Worm (Caenorhabditis elegans) whole organism, early embryonic: ENCODE measurements around the gene lact-4.
A peak's percentile ranks its signal among the peaks of the same experiment; 100 is the strongest.

ENCODE experiments used
- B0310.2 ChIP-seq: sonication (generic microtip); optimal IDR thresholded peaks from 2 replicates; lab custom pipeline; 2016; ENCODE audit warnings: mild to moderate bottlenecking, missing genetic modification characterization, missing compliant biosample characterization
- F13C5.2 ChIP-seq: sonication (generic microtip); optimal IDR thresholded peaks from 2 replicates; lab custom pipeline; 2017; ENCODE audit warnings: mild to moderate bottlenecking, missing genetic modification characterization, inconsistent platforms, missing compliant biosample characterization
- aly-1 ChIP-seq: sonication (generic microtip); optimal IDR thresholded peaks from 2 replicates; lab custom pipeline; 2016; ENCODE audit warnings: missing genetic modification characterization, missing compliant biosample characterization
- ama-1 ChIP-seq: fragments of 150-350 bp; optimal IDR thresholded peaks from 2 replicates; lab custom pipeline; 2014
- ceh-13 ChIP-seq: fragments of 200-800 bp; sonication (Bioruptor generic); optimal IDR thresholded peaks from 2 replicates; lab custom pipeline; 2018; ENCODE audit warnings: mild to moderate bottlenecking, missing genetic modification characterization, missing compliant biosample characterization
- ceh-36 ChIP-seq: sonication (generic microtip); optimal IDR thresholded peaks from 2 replicates; lab custom pipeline; 2016; ENCODE audit warnings: missing genetic modification characterization, inconsistent platforms, missing compliant biosample characterization
- ets-7 ChIP-seq: sonication (generic microtip); optimal IDR thresholded peaks from 2 replicates; lab custom pipeline; 2016; ENCODE audit warnings: missing genotype, missing genetic modification characterization, missing compliant biosample characterization
- flt-1 ChIP-seq: fragments of 200-800 bp; sonication (Bioruptor generic); IDR thresholded peaks from 2 replicates; pipeline ENCODE4 v1.3.6; 2022; ENCODE audit warnings: missing genetic modification characterization, missing compliant biosample characterization
- hmbx-1 ChIP-seq: sonication (generic microtip); optimal IDR thresholded peaks from 2 replicates; lab custom pipeline; 2016; ENCODE audit warnings: mild to moderate bottlenecking, missing genetic modification characterization, missing compliant biosample characterization
- hmg-4 ChIP-seq: fragments of 200-800 bp; sonication (Bioruptor generic); optimal IDR thresholded peaks from 2 replicates; lab custom pipeline; 2018; ENCODE audit warnings: mild to moderate bottlenecking, missing genetic modification characterization, missing compliant biosample characterization
- hnd-1 ChIP-seq: sonication (generic microtip); optimal IDR thresholded peaks from 2 replicates; lab custom pipeline; 2016; ENCODE audit warnings: missing genetic modification characterization, missing compliant biosample characterization
- pes-1 ChIP-seq: fragments of 200-800 bp; sonication (Bioruptor generic); IDR thresholded peaks from 2 replicates; pipeline ENCODE4 v1.3.6; 2022; ENCODE audit warnings: missing genetic modification reagents, missing genetic modification characterization, missing compliant biosample characterization
- scrt-1 ChIP-seq: fragments of 200-800 bp; sonication (Bioruptor generic); IDR thresholded peaks from 2 replicates; pipeline ENCODE4 v1.3.6; 2022; ENCODE audit warnings: missing genetic modification characterization, missing compliant biosample characterization
- sea-1 ChIP-seq: fragments of 200-800 bp; sonication (Bioruptor generic); conservative IDR thresholded peaks from 2 replicates; pipeline ENCODE4 v1.3.6; 2022; ENCODE audit warnings: missing genetic modification characterization, missing compliant biosample characterization
- tbx-11 ChIP-seq: fragments of 200-800 bp; sonication (Bioruptor generic); IDR thresholded peaks from 2 replicates; pipeline ENCODE4 v1.3.6; 2022; ENCODE audit warnings: missing genetic modification characterization, missing compliant biosample characterization
- tbx-37 ChIP-seq: fragments of 200-800 bp; sonication (Bioruptor generic); conservative IDR thresholded peaks from 2 replicates; pipeline ENCODE4 v1.3.6; 2022; ENCODE audit warnings: missing genetic modification reagents, missing genetic modification characterization, missing compliant biosample characterization
- tra-4 ChIP-seq: sonication (generic microtip); optimal IDR thresholded peaks from 2 replicates; lab custom pipeline; 2017; ENCODE audit warnings: missing genetic modification characterization, missing compliant biosample characterization

lact-4 gene

DNA sequence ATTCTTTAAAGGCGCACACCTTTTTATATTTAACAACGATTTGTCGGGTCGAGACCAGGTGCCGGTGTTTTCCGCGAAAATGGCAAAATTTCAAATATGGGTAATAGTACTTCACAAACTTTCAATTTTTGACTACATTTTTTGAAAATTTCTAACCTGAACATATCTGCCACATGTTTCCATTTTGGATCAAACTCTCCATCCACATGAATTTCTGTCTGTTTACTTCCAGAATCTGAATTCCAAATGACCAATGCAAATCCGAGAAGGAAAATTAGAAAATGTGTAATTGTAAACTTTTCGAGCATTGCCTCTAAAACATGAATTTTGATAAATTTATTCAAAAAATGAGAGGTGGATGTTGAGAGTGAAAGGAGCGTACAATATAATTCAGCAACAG, at the start of gene lact-4:
TSS of gene lact-4 (minus strand) at position 313 of the 400 bp plus-strand sequence.
- no peak for TF ChIP-seq ets-7 (tag; lab: Kevin White, UChicago)
- TF ChIP-seq hmg-4 = no peak
- TF ChIP-seq sea-1 (GFP tag; lab: Robert Waterston, UW) = no peak
- no peak for TF ChIP-seq hmbx-1 (tag; lab: Kevin White, UChicago)
- no peak for TF ChIP-seq flt-1 (GFP tag; lab: Robert Waterston, UW)
- TF ChIP-seq B0310.2 = no peak
- TF ChIP-seq pes-1 (GFP tag; lab: Robert Waterston, UW) = no peak
- no peak for TF ChIP-seq F13C5.2
- TF ChIP-seq tra-4 = no peak
- no peak for TF ChIP-seq tbx-37 (GFP tag; lab: Robert Waterston, UW)
- no peak for TF ChIP-seq ama-1
- no peak for TF ChIP-seq ceh-13
- no peak for TF ChIP-seq aly-1 (tag; lab: Kevin White, UChicago)

DNA sequence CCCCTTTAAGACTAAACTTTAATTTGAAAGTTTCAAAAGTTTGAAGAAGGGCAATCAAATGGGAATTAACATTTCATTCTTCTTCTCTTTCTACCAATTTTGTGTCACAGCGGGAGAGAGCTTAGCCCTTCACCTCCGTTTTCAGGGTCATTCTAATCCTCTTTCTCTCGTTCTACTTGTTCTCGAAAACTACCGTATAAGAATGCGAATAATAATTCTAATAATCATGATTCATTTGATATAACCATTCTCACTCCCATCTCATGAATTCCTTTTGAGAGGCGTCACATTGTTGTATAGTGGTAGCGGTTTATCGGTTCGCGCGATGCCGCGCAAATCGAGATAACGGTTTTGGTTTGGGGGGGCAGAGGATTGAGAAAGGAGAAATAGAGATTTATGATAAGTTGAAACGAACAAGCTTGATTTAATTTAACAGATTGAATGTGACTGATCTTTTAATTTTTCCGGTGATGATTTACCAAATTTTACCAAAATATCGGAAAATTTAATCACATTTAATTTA, 49.0 kb upstream of the lact-4 start:
- no peak for TF ChIP-seq tbx-11 (GFP tag; lab: Robert Waterston, UW)

DNA sequence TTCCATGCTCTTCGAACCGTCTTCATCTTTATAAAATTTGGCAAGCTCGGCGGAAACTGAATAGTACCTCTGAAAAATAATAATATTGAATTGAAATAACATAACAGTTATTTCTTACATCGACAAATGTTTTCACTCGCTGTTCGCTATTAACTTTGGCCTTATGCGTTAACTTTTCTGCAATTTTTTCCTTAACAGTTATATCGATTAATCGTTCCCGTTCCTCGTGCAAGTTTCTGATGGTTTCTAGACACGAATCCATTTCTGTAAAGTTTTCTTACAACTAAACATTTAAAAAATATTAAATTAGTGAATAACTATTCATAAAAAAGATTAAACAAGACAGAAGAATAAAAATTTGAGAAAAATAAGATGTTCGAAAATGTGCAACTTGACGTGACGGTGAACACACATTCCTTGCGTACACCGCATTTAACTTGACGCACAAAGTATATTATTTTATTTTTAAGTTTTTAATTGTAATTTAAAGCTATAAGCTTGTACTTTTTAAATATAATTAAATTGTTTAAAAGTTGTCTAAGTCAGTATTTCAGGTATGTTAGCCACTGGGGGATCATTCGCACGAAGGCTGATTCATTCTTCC, 45.0 kb upstream of the lact-4 start, which contains the start of the genes prp-9 and mrps-18B:
TSS of gene prp-9 (minus strand) at position 264 of the 604 bp plus-strand sequence.
TSS of gene mrps-18B (plus strand) at position 549 of the 604 bp plus-strand sequence.
- TF ChIP-seq hmbx-1 (tag; lab: Kevin White, UChicago) = no peak
- no peak for TF ChIP-seq pes-1 (GFP tag; lab: Robert Waterston, UW)
- no peak for TF ChIP-seq scrt-1 (GFP tag; lab: Robert Waterston, UW)
- no peak for TF ChIP-seq aly-1 (tag; lab: Kevin White, UChicago)
- TF ChIP-seq flt-1 (GFP tag; lab: Robert Waterston, UW) = no peak
- TF ChIP-seq ceh-36 (tag; lab: Kevin White, UChicago) = no peak
- TF ChIP-seq tbx-37 (GFP tag; lab: Robert Waterston, UW) = no peak
- no peak for TF ChIP-seq ets-7 (tag; lab: Kevin White, UChicago)
- no peak for TF ChIP-seq F13C5.2
- no peak for TF ChIP-seq sea-1 (GFP tag; lab: Robert Waterston, UW)
- no peak for TF ChIP-seq tra-4
- TF ChIP-seq hmg-4 = no peak
- no peak for TF ChIP-seq ama-1
- no peak for TF ChIP-seq tbx-11 (GFP tag; lab: Robert Waterston, UW)
- no peak for TF ChIP-seq B0310.2
- no peak for TF ChIP-seq hnd-1
- TF ChIP-seq ceh-13 = no peak

ce11 chrII:8520625-8521024, 40.3 kb upstream of the lact-4 start, which contains the start of gene cht-2:
TSS of gene cht-2 (plus strand) at chrII:8520925.
- no peak for TF ChIP-seq ceh-13
- no peak for TF ChIP-seq hmbx-1 (tag; lab: Kevin White, UChicago)
- TF ChIP-seq aly-1 (tag; lab: Kevin White, UChicago) = no peak
- TF ChIP-seq pes-1 (GFP tag; lab: Robert Waterston, UW) = no peak
- no peak for TF ChIP-seq hmg-4
- no peak for TF ChIP-seq ceh-36 (tag; lab: Kevin White, UChicago)
- TF ChIP-seq B0310.2 = no peak

DNA sequence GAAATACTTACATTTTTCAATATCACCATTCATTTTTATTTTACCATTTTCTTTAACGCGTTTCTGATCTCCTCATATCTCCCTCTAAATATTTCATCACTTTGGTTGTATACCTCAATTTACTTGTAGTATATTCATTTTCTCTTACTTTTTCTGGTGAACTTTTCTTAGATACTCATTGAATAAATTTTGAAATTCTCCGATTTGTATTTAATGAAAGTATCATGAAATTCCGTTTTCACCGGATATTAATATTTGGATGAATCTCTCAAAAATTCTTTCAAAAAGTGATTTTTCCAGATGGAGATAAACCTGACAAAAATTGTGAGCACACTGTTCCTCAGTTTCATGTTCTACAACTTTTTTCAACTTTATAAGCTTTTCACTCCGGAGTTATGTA, 37.9 kb upstream of the lact-4 start, which contains the start of gene T13H5.8:
TSS of gene T13H5.8 (plus strand) at position 301 of the 400 bp plus-strand sequence.
- TF ChIP-seq aly-1 (tag; lab: Kevin White, UChicago) = no peak
- no peak for TF ChIP-seq B0310.2
- no peak for TF ChIP-seq ceh-36 (tag; lab: Kevin White, UChicago)
- no peak for TF ChIP-seq flt-1 (GFP tag; lab: Robert Waterston, UW)
- no peak for TF ChIP-seq hnd-1
- TF ChIP-seq tbx-11 (GFP tag; lab: Robert Waterston, UW) = no peak
- no peak for TF ChIP-seq ceh-13
- TF ChIP-seq sea-1 (GFP tag; lab: Robert Waterston, UW) = no peak
- no peak for TF ChIP-seq ama-1
- TF ChIP-seq tra-4 = no peak
- TF ChIP-seq pes-1 (GFP tag; lab: Robert Waterston, UW) = no peak
- no peak for TF ChIP-seq ets-7 (tag; lab: Kevin White, UChicago)
- TF ChIP-seq tbx-37 (GFP tag; lab: Robert Waterston, UW) = no peak
- no peak for TF ChIP-seq F13C5.2
- TF ChIP-seq scrt-1 (GFP tag; lab: Robert Waterston, UW) = no peak
- no peak for TF ChIP-seq hmbx-1 (tag; lab: Kevin White, UChicago)
- TF ChIP-seq hmg-4 = no peak

DNA sequence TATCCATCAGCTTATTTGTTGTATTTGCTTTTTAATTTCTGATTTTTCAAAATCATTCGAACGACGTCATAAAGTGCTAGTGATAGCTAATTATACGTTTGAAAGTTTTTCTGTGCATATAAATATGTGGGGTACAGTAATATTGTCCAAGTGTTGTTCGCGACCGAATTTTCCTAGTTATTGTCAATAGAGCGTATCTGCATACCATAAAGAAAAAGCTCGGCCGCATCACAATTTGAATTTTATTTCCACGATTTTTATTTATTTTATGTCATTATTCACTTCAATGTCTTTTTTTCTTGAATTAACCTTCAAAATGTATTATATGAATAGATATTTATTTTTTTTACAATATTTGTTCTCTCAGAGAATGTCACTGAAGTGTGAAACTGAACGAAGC, 36.5 kb upstream of the lact-4 start, which contains the start of gene rnh-2:
TSS of gene rnh-2 (plus strand) at position 368 of the 400 bp plus-strand sequence.
- TF ChIP-seq scrt-1 (GFP tag; lab: Robert Waterston, UW) (no peak), ama-1 (no peak), B0310.2 (no peak), tbx-37 (GFP tag; lab: Robert Waterston, UW) (peak; percentile 46; the same call in 1 of the 2 replicates), hmbx-1 (tag; lab: Kevin White, UChicago) (no peak), flt-1 (GFP tag; lab: Robert Waterston, UW) (0 out of 2 replicates have a peak, but pooled peaks have one; percentile 31), tbx-11 (GFP tag; lab: Robert Waterston, UW) (no peak), hnd-1 (no peak), F13C5.2 (peak; percentile 5)

- TF ChIP-seq sea-1 (GFP tag; lab: Robert Waterston, UW) = no peak
- no peak for TF ChIP-seq tra-4
- TF ChIP-seq aly-1 (tag; lab: Kevin White, UChicago) = no peak
Observed at ce11 chrII:8515521-8515920, 35.2 kb upstream of the lact-4 start.

DNA sequence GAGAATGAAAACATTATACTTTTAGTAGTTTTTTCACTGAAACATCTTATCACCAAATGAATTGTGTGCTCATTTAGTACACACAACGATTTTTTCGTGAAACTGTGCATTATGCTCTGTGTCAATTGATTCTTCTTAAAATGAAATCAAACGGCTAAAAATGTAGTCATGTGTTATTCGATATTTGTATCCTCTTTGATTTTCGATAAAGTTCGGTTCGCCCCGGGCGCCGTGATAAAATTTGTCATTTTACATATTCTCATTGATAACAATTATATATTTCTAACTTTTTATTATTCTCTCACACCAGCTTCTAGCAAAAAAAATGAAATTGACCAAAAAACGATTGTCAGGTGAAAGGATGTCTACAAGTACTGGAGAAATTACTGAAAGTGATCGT, 34.5 kb upstream of the lact-4 start, which contains the start of gene ctg-2:
TSS of gene ctg-2 (plus strand) at position 326 of the 400 bp plus-strand sequence.
- no peak for TF ChIP-seq flt-1 (GFP tag; lab: Robert Waterston, UW)
- no peak for TF ChIP-seq B0310.2
- no peak for TF ChIP-seq sea-1 (GFP tag; lab: Robert Waterston, UW)
- TF ChIP-seq hmg-4 = no peak
- no peak for TF ChIP-seq hmbx-1 (tag; lab: Kevin White, UChicago)
- no peak for TF ChIP-seq scrt-1 (GFP tag; lab: Robert Waterston, UW)
- no peak for TF ChIP-seq tbx-11 (GFP tag; lab: Robert Waterston, UW)
